Worm (Caenorhabditis elegans) whole organism, late embryonic: ENCODE data around the gene acbp-4.
A peak's percentile ranks its signal among the peaks of the same experiment; 100 is the strongest.

Experiments
- C08G9.2 ChIP-seq: sonication (generic microtip); optimal IDR thresholded peaks from 2 replicates; lab custom pipeline; 2016; ENCODE audit warnings: mild to moderate bottlenecking, missing genetic modification characterization, moderate library complexity, missing compliant biosample characterization
- F13H6.1 ChIP-seq: sonication (generic microtip); optimal IDR thresholded peaks from 2 replicates; lab custom pipeline; 2016; ENCODE audit warnings: missing genetic modification characterization, missing compliant biosample characterization
- K02D7.2 ChIP-seq: sonication (generic microtip); optimal IDR thresholded peaks from 2 replicates; lab custom pipeline; 2017; ENCODE audit warnings: mild to moderate bottlenecking, missing genetic modification characterization, missing compliant biosample characterization
- K09A11.1 ChIP-seq: sonication (generic microtip); optimal IDR thresholded peaks from 2 replicates; lab custom pipeline; 2017; ENCODE audit warnings: antibody characterized with exemption, mild to moderate bottlenecking, missing genetic modification characterization, missing compliant biosample characterization; ENCODE audit not compliant: insufficient read depth
- T23F11.4 ChIP-seq: fragments of 200-800 bp; sonication (Bioruptor generic); optimal IDR thresholded peaks from 2 replicates; lab custom pipeline; 2018; ENCODE audit warnings: mild to moderate bottlenecking, missing genetic modification characterization, missing compliant biosample characterization
- Y22D7AL.16 ChIP-seq: sonication (generic microtip); optimal IDR thresholded peaks from 2 replicates; lab custom pipeline; 2016; ENCODE audit warnings: missing genetic modification characterization, missing compliant biosample characterization
- ceh-18 ChIP-seq: sonication (generic microtip); optimal IDR thresholded peaks from 2 replicates; lab custom pipeline; 2016; ENCODE audit warnings: missing genetic modification characterization, missing compliant biosample characterization
- ceh-2 ChIP-seq: sonication (generic microtip); optimal IDR thresholded peaks from 2 replicates; lab custom pipeline; 2016; ENCODE audit warnings: missing genotype, missing genetic modification characterization, missing compliant biosample characterization
- ceh-22 ChIP-seq: sonication (generic microtip); optimal IDR thresholded peaks from 2 replicates; lab custom pipeline; 2017; ENCODE audit warnings: missing biosample characterization, missing genetic modification characterization
- ceh-24 ChIP-seq: sonication (generic microtip); optimal IDR thresholded peaks from 2 replicates; lab custom pipeline; 2016; ENCODE audit warnings: mild to moderate bottlenecking, missing genetic modification characterization, missing compliant biosample characterization
- ceh-30 ChIP-seq: fragments of 150-350 bp; optimal IDR thresholded peaks from 2 replicates; lab custom pipeline; 2014; ENCODE audit warnings: missing biosample characterization, missing genetic modification characterization
- ceh-31 ChIP-seq: sonication (generic microtip); optimal IDR thresholded peaks from 2 replicates; lab custom pipeline; 2016; ENCODE audit warnings: missing genetic modification characterization, missing compliant biosample characterization
- ceh-34 ChIP-seq: sonication (generic microtip); optimal IDR thresholded peaks from 2 replicates; lab custom pipeline; 2016; ENCODE audit warnings: mild to moderate bottlenecking, missing genetic modification characterization, missing compliant biosample characterization
- che-1 ChIP-seq: sonication (generic microtip); optimal IDR thresholded peaks from 2 replicates; lab custom pipeline; 2016; ENCODE audit warnings: mild to moderate bottlenecking, missing genetic modification characterization, missing compliant biosample characterization
- dmd-4 ChIP-seq: sonication (generic microtip); optimal IDR thresholded peaks from 2 replicates; lab custom pipeline; 2016; ENCODE audit warnings: borderline replicate concordance, missing genetic modification characterization, missing compliant biosample characterization
- dve-1 ChIP-seq: sonication (generic microtip); optimal IDR thresholded peaks from 2 replicates; lab custom pipeline; 2017; ENCODE audit warnings: antibody characterized with exemption, mild to moderate bottlenecking, missing genetic modification characterization, missing compliant biosample characterization
- ets-4 ChIP-seq: sonication (generic microtip); optimal IDR thresholded peaks from 2 replicates; lab custom pipeline; 2016; ENCODE audit warnings: missing genetic modification characterization, missing compliant biosample characterization
- eyg-1 ChIP-seq: sonication (generic microtip); optimal IDR thresholded peaks from 2 replicates; lab custom pipeline; 2016; ENCODE audit warnings: missing genotype, missing genetic modification characterization, missing compliant biosample characterization
- fax-1 ChIP-seq: sonication (generic microtip); optimal IDR thresholded peaks from 2 replicates; lab custom pipeline; 2016; ENCODE audit warnings: missing genotype, missing genetic modification characterization, missing compliant biosample characterization
- fkh-10 ChIP-seq: fragments of 150-350 bp; optimal IDR thresholded peaks from 2 replicates; lab custom pipeline; 2014; ENCODE audit warnings: missing biosample characterization, missing genetic modification reagents, missing genetic modification characterization
- fkh-6 ChIP-seq: sonication (generic microtip); optimal IDR thresholded peaks from 2 replicates; lab custom pipeline; 2016; ENCODE audit warnings: missing genetic modification characterization, missing compliant biosample characterization
- gmeb-2 ChIP-seq: sonication (generic microtip); optimal IDR thresholded peaks from 2 replicates; lab custom pipeline; 2016; ENCODE audit warnings: missing genetic modification characterization, inconsistent platforms, missing compliant biosample characterization
- hlh-13 ChIP-seq: fragments of 200-800 bp; sonication (Bioruptor generic); optimal IDR thresholded peaks from 2 replicates; lab custom pipeline; 2018; ENCODE audit warnings: mild to moderate bottlenecking, missing genetic modification characterization, missing compliant biosample characterization
- hlh-30 ChIP-seq: sonication (generic microtip); optimal IDR thresholded peaks from 2 replicates; lab custom pipeline; 2017; ENCODE audit warnings: antibody characterized with exemption, missing genetic modification characterization, missing compliant biosample characterization; ENCODE audit not compliant: insufficient read depth
- lin-11 ChIP-seq: fragments of 200-800 bp; sonication (Bioruptor generic); optimal IDR thresholded peaks from 2 replicates; lab custom pipeline; 2018; ENCODE audit warnings: mild to moderate bottlenecking, missing genetic modification characterization, missing compliant biosample characterization
- madf-2 ChIP-seq: sonication (generic microtip); optimal IDR thresholded peaks from 2 replicates; lab custom pipeline; 2017; ENCODE audit warnings: missing genetic modification characterization, missing compliant biosample characterization
- nfya-1 ChIP-seq: sonication (generic microtip); optimal IDR thresholded peaks from 2 replicates; lab custom pipeline; 2017; ENCODE audit warnings: missing genetic modification characterization, mild to moderate bottlenecking, missing compliant biosample characterization, antibody characterized with exemption, moderate library complexity
- nhr-11 ChIP-seq: fragments of 150-350 bp; optimal IDR thresholded peaks from 2 replicates; lab custom pipeline; 2014; ENCODE audit warnings: missing biosample characterization, missing genetic modification characterization
- pax-1 ChIP-seq: fragments of 150-350 bp; optimal IDR thresholded peaks from 2 replicates; lab custom pipeline; 2014; ENCODE audit warnings: missing biosample characterization, missing genetic modification characterization
- pha-2 ChIP-seq: sonication (generic microtip); optimal IDR thresholded peaks from 2 replicates; lab custom pipeline; 2017; ENCODE audit warnings: mild to moderate bottlenecking, missing genetic modification characterization, missing compliant biosample characterization
- pros-1 ChIP-seq: fragments of 150-350 bp; optimal IDR thresholded peaks from 2 replicates; lab custom pipeline; 2014; ENCODE audit warnings: missing biosample characterization, missing genetic modification reagents, missing genetic modification characterization
- ref-2 ChIP-seq: sonication (generic microtip); optimal IDR thresholded peaks from 2 replicates; lab custom pipeline; 2016; ENCODE audit warnings: missing genetic modification characterization, missing compliant biosample characterization
- rnt-1 ChIP-seq: sonication (generic microtip); optimal IDR thresholded peaks from 2 replicates; lab custom pipeline; 2016; ENCODE audit warnings: missing genetic modification characterization, missing compliant biosample characterization
- sdc-2 ChIP-seq: sonication (generic microtip); optimal IDR thresholded peaks from 2 replicates; lab custom pipeline; 2016; ENCODE audit warnings: missing genotype, missing genetic modification characterization, missing compliant biosample characterization
- sox-2 ChIP-seq: fragments of 200-800 bp; sonication (Bioruptor generic); IDR thresholded peaks from 2 replicates; pipeline ENCODE4 v1.3.6; 2022; ENCODE audit warnings: missing genetic modification reagents, missing genetic modification characterization, missing compliant biosample characterization
- sox-4 ChIP-seq: sonication (generic microtip); optimal IDR thresholded peaks from 2 replicates; lab custom pipeline; 2017; ENCODE audit warnings: mild to moderate bottlenecking, missing genetic modification characterization, inconsistent platforms, missing compliant biosample characterization
- tbx-2 ChIP-seq: sonication (generic microtip); optimal IDR thresholded peaks from 2 replicates; lab custom pipeline; 2016; ENCODE audit warnings: missing genetic modification characterization, missing compliant biosample characterization
- ttx-3 ChIP-seq: sonication (generic microtip); optimal IDR thresholded peaks from 2 replicates; lab custom pipeline; 2016; ENCODE audit warnings: missing genetic modification reagents, missing genetic modification characterization, missing compliant biosample characterization
- unc-42 ChIP-seq: sonication (generic microtip); optimal IDR thresholded peaks from 2 replicates; lab custom pipeline; 2016; ENCODE audit warnings: missing genotype, missing genetic modification characterization, missing compliant biosample characterization
- unc-55 ChIP-seq: sonication (generic microtip); optimal IDR thresholded peaks from 2 replicates; lab custom pipeline; 2017; ENCODE audit warnings: missing biosample characterization, missing genetic modification reagents, missing genetic modification characterization
- unc-86 ChIP-seq: sonication (generic microtip); optimal IDR thresholded peaks from 2 replicates; lab custom pipeline; 2016; ENCODE audit warnings: missing genetic modification characterization, missing compliant biosample characterization
- zip-5 ChIP-seq: sonication (generic microtip); optimal IDR thresholded peaks from 2 replicates; lab custom pipeline; 2016; ENCODE audit warnings: missing genetic modification characterization, missing compliant biosample characterization

Gene acbp-4

ce11 chrIII:7275296-7275695 is 33.6 kb downstream of the acbp-4 start, which contains the start of gene psd-1:
Gene psd-1 (minus strand): TSS chrIII:7275396.
- TF ChIP-seq lin-11 (tag; lab: Kevin White, UChicago) = no peak
- TF ChIP-seq pax-1 (tag; lab: Kevin White, UChicago) = no peak
- no peak for TF ChIP-seq K02D7.2 (tag; lab: Kevin White, UChicago)
- TF ChIP-seq nhr-11 (tag; lab: Kevin White, UChicago) = no peak
- no peak for TF ChIP-seq che-1
- no peak for TF ChIP-seq ceh-2
- TF ChIP-seq fkh-6 = no peak
- no peak for TF ChIP-seq fkh-10 (GFP tag; lab: Kevin White, UChicago)
- TF ChIP-seq dve-1 = no peak

ce11 chrIII:7273718-7274117 is 35.2 kb downstream of the acbp-4 start:
- TF ChIP-seq hlh-13 (GFP tag; lab: Kevin White, UChicago) (no peak), unc-55 (GFP tag; lab: Kevin White, UChicago) (no peak), eyg-1 (no peak), zip-5 (tag; lab: Kevin White, UChicago) (no peak), unc-86 (tag; lab: Kevin White, UChicago) (no peak), Y22D7AL.16 (tag; lab: Kevin White, UChicago) (no peak)

ce11 chrIII:7272828-7273227 is 36.1 kb downstream of the acbp-4 start:
- TF ChIP-seq sox-2 (GFP tag; lab: Robert Waterston, UW) (no peak), hlh-30 (tag; lab: Kevin White, UChicago) (peak; percentile 65)

- TF ChIP-seq ets-4 = no peak
- peak; percentile 39 for TF ChIP-seq pha-2 (tag; lab: Kevin White, UChicago)
- peak; percentile 5 for TF ChIP-seq rnt-1 (tag; lab: Kevin White, UChicago)
- no peak for TF ChIP-seq ceh-30
- TF ChIP-seq dmd-4 (tag; lab: Kevin White, UChicago) = no peak
- TF ChIP-seq sox-4 (tag; lab: Kevin White, UChicago) = no peak
- peak; percentile 36 for TF ChIP-seq nfya-1 (tag; lab: Kevin White, UChicago)
- TF ChIP-seq madf-2 (tag; lab: Kevin White, UChicago) = no peak
- no peak for TF ChIP-seq pax-1 (tag; lab: Kevin White, UChicago)
- TF ChIP-seq ceh-31 (tag; lab: Kevin White, UChicago) = peak; percentile 79
- TF ChIP-seq ref-2 (tag; lab: Kevin White, UChicago) = peak; percentile 52
- no peak for TF ChIP-seq nhr-11 (tag; lab: Kevin White, UChicago)
- TF ChIP-seq hlh-30 (tag; lab: Kevin White, UChicago) = peak; percentile 99
- TF ChIP-seq pros-1 (tag; lab: Kevin White, UChicago) = no peak
- no peak for TF ChIP-seq unc-86 (tag; lab: Kevin White, UChicago)
- TF ChIP-seq ceh-34 (tag; lab: Kevin White, UChicago) = peak; percentile 39
- no peak for TF ChIP-seq hlh-13 (GFP tag; lab: Kevin White, UChicago)
- no peak for TF ChIP-seq ceh-24 (tag; lab: Kevin White, UChicago)
- TF ChIP-seq unc-42 (tag; lab: Kevin White, UChicago) = peak; percentile 14
- TF ChIP-seq tbx-2 = peak; percentile 62
- TF ChIP-seq zip-5 (tag; lab: Kevin White, UChicago) = no peak
- peak; percentile 75 for TF ChIP-seq unc-55 (GFP tag; lab: Kevin White, UChicago)
- TF ChIP-seq ceh-2 = peak; percentile 27
- TF ChIP-seq K09A11.1 (tag; lab: Kevin White, UChicago) = no peak
- no peak for TF ChIP-seq K02D7.2 (tag; lab: Kevin White, UChicago)
- no peak for TF ChIP-seq Y22D7AL.16 (tag; lab: Kevin White, UChicago)
- no peak for TF ChIP-seq C08G9.2 (tag; lab: Kevin White, UChicago)
- TF ChIP-seq sdc-2 (tag; lab: Kevin White, UChicago) = no peak
- no peak for TF ChIP-seq T23F11.4
- TF ChIP-seq F13H6.1 (tag; lab: Kevin White, UChicago) = no peak
- TF ChIP-seq ttx-3 (tag; lab: Kevin White, UChicago) = no peak
- TF ChIP-seq fax-1 = no peak
- TF ChIP-seq gmeb-2 (tag; lab: Kevin White, UChicago) = no peak
- no peak for TF ChIP-seq dve-1
- no peak for TF ChIP-seq ceh-18
- TF ChIP-seq ceh-22 (tag; lab: Kevin White, UChicago) = no peak
These were observed 36.8 kb downstream of the acbp-4 start for ce11 chrIII:7272088-7272487.
